Worm (Caenorhabditis elegans): Measurements from ENCODE around the gene M04D8.4.

DNA sequence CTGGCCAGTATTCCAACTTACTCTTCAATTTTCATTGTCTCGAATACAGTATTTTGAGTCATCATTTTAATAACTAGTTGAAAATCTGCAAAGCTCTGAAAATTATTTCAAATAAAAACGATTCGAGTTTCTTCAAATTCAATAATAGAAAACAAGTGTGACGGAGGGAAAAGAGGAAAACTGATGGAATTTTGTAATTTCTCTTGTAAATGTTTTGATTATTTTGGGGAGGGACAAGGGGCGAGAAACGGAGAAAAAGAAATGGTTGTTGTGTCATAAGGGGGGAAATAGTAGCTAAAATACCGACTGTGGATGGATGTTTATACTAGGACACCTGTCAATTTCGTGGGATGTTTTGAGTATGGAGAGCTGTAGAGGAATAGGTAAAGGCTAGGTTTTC is 47.7 kb upstream of the M04D8.4 start, which contains the start of gene T16G12.9:
- no peak for TF ChIP-seq nhr-12 (tag; optimal IDR thresholded peaks at IDR 0.05)
- TF ChIP-seq ceh-43 (GFP tag; optimal IDR thresholded peaks at IDR 0.05) = no peak
- TF ChIP-seq nhr-237 (tag; optimal IDR thresholded peaks at IDR 0.05) = no peak
